Worm (Caenorhabditis elegans) whole organism, L3 larva: Measurements from ENCODE around the gene srbc-75.
"Not testable (repeated sequence)": the region's sequence is repeated elsewhere in the genome, so short reads cannot be mapped to it uniquely, and the experiment has no call there.

Source experiments
- R02D3.7 ChIP-seq: fragments of 150-350 bp; optimal IDR thresholded peaks from 2 replicates; lab custom pipeline; 2014; ENCODE audit warnings: missing biosample characterization, missing genetic modification characterization
- ZK546.5 ChIP-seq: sonication (generic microtip); optimal IDR thresholded peaks from 2 replicates; lab custom pipeline; 2017; ENCODE audit warnings: missing biosample characterization, missing genetic modification characterization
- ama-1 ChIP-seq: fragments of 150-350 bp; optimal IDR thresholded peaks from 2 replicates; lab custom pipeline; 2018
- ceh-16 ChIP-seq: sonication (generic microtip); optimal IDR thresholded peaks from 2 replicates; lab custom pipeline; 2017; ENCODE audit warnings: missing biosample characterization, missing genetic modification characterization
- ceh-9 ChIP-seq: sonication (generic microtip); optimal IDR thresholded peaks from 2 replicates; lab custom pipeline; 2018; ENCODE audit warnings: missing biosample characterization, missing genetic modification characterization
- daf-12 ChIP-seq: fragments of 150-350 bp; optimal IDR thresholded peaks from 2 replicates; lab custom pipeline; 2014; ENCODE audit warnings: missing biosample characterization, missing genetic modification reagents, missing genetic modification characterization
- egl-5 ChIP-seq: fragments of 150-350 bp; optimal IDR thresholded peaks from 2 replicates; lab custom pipeline; 2017; ENCODE audit warnings: missing biosample characterization, missing genetic modification reagents, missing genetic modification characterization, inconsistent platforms
- elt-1 ChIP-seq: fragments of 150-350 bp; optimal IDR thresholded peaks from 2 replicates; lab custom pipeline; 2014; ENCODE audit warnings: missing biosample characterization, missing genetic modification characterization
- elt-2 ChIP-seq: sonication (generic microtip); optimal IDR thresholded peaks from 2 replicates; lab custom pipeline; 2016; ENCODE audit warnings: missing genetic modification reagents, mild to moderate bottlenecking, missing genetic modification characterization, missing compliant biosample characterization
- elt-3 ChIP-seq, 3 experiments: fragments of 150-350 bp in 1 of 3; sonication (generic microtip) in 2 of 3; optimal IDR thresholded peaks; 2 replicates in 2 of 3; 4 replicates in 1 of 3; lab custom pipeline; 2014 to 2017; ENCODE audit warnings: missing biosample characterization in 3 of 3, missing genetic modification characterization in 3 of 3
- eor-1 ChIP-seq, 2 experiments: fragments of 150-350 bp; optimal IDR thresholded peaks; 2 replicates each; lab custom pipeline; 2014 to 2018; ENCODE audit warnings: missing biosample characterization in 2 of 2, missing genetic modification characterization in 2 of 2
- fkh-10 ChIP-seq: sonication (generic microtip); optimal IDR thresholded peaks from 2 replicates; lab custom pipeline; 2017; ENCODE audit warnings: missing biosample characterization, missing genetic modification reagents, missing genetic modification characterization
- fos-1 ChIP-seq: fragments of 150-350 bp; optimal IDR thresholded peaks from 2 replicates; lab custom pipeline; 2014; ENCODE audit warnings: missing biosample characterization, missing genetic modification characterization
- hmg-11 ChIP-seq: sonication (generic microtip); optimal IDR thresholded peaks from 2 replicates; lab custom pipeline; 2016; ENCODE audit warnings: missing genetic modification characterization, missing compliant biosample characterization
- jun-1 ChIP-seq: fragments of 150-350 bp; optimal IDR thresholded peaks from 2 replicates; lab custom pipeline; 2014; ENCODE audit warnings: missing biosample characterization, missing genetic modification reagents, missing genetic modification characterization
- lin-39 ChIP-seq: fragments of 150-350 bp; optimal IDR thresholded peaks from 2 replicates; lab custom pipeline; 2018; ENCODE audit warnings: missing biosample characterization, missing genetic modification reagents, missing genetic modification characterization
- lsy-12 ChIP-seq: sonication (generic microtip); optimal IDR thresholded peaks from 2 replicates; lab custom pipeline; 2016; ENCODE audit warnings: mild to moderate bottlenecking, missing genetic modification characterization, missing compliant biosample characterization
- mdl-1 ChIP-seq: fragments of 150-350 bp; optimal IDR thresholded peaks from 2 replicates; lab custom pipeline; 2014; ENCODE audit warnings: missing biosample characterization, missing genetic modification characterization
- nfya-1 ChIP-seq: sonication (generic microtip); optimal IDR thresholded peaks from 2 replicates; lab custom pipeline; 2017; ENCODE audit warnings: missing genetic modification characterization, mild to moderate bottlenecking, missing compliant biosample characterization, antibody characterized with exemption, moderate library complexity; ENCODE audit not compliant: insufficient read depth
- nhr-11 ChIP-seq: fragments of 150-350 bp; optimal IDR thresholded peaks from 2 replicates; lab custom pipeline; 2014; ENCODE audit warnings: missing biosample characterization, missing genetic modification characterization
- nhr-12 ChIP-seq: fragments of 150-350 bp; optimal IDR thresholded peaks from 2 replicates; lab custom pipeline; 2014; ENCODE audit warnings: missing biosample characterization, missing genetic modification characterization
- nhr-237 ChIP-seq: fragments of 150-350 bp; optimal IDR thresholded peaks from 2 replicates; lab custom pipeline; 2014; ENCODE audit warnings: missing biosample characterization, missing genetic modification characterization
- nhr-28 ChIP-seq: fragments of 150-350 bp; optimal IDR thresholded peaks from 2 replicates; lab custom pipeline; 2014; ENCODE audit warnings: missing biosample characterization, missing genetic modification characterization
- nhr-43 ChIP-seq: sonication (generic microtip); optimal IDR thresholded peaks from 2 replicates; lab custom pipeline; 2016; ENCODE audit warnings: mild to moderate bottlenecking, missing genetic modification characterization, missing compliant biosample characterization; ENCODE audit not compliant: poor library complexity, severe bottlenecking
- nhr-76 ChIP-seq: fragments of 150-350 bp; sonication (generic microtip); optimal IDR thresholded peaks from 5 replicates; lab custom pipeline; 2014; ENCODE audit warnings: missing biosample characterization, missing genetic modification characterization
- nhr-77 ChIP-seq: fragments of 150-350 bp; optimal IDR thresholded peaks from 2 replicates; lab custom pipeline; 2014; ENCODE audit warnings: missing biosample characterization, missing genetic modification characterization
- skn-1 ChIP-seq: fragments of 150-350 bp; optimal IDR thresholded peaks from 2 replicates; lab custom pipeline; 2014; ENCODE audit warnings: missing biosample characterization, missing genetic modification characterization
- snpc-4 ChIP-seq: fragments of 150-350 bp; optimal IDR thresholded peaks from 2 replicates; lab custom pipeline; 2014; ENCODE audit warnings: missing biosample characterization, missing genetic modification characterization
- unc-39 ChIP-seq: sonication (generic microtip); optimal IDR thresholded peaks from 4 replicates; lab custom pipeline; 2017; ENCODE audit warnings: missing biosample characterization, missing genetic modification characterization
- unc-62 ChIP-seq: fragments of 150-350 bp; sonication (generic microtip); optimal IDR thresholded peaks from 4 replicates; lab custom pipeline; 2014; ENCODE audit warnings: missing biosample characterization, missing genetic modification reagents, missing genetic modification characterization
- zag-1 ChIP-seq: fragments of 150-350 bp; optimal IDR thresholded peaks from 2 replicates; lab custom pipeline; 2014; ENCODE audit warnings: missing biosample characterization, missing genetic modification characterization
- ztf-4 ChIP-seq: fragments of 150-350 bp; optimal IDR thresholded peaks from 2 replicates; lab custom pipeline; 2014; ENCODE audit warnings: missing biosample characterization, missing genetic modification characterization

srbc-75 gene

ce11 chrV:15253529-15253928 lies at the start of gene srbc-75:
srbc-75 (plus strand) TSS chrV:15253829.
- no peak for TF ChIP-seq ZK546.5 (tag; lab: Kevin White, UChicago)
- TF ChIP-seq ceh-16 (tag; lab: Kevin White, UChicago) = no peak
- TF ChIP-seq elt-1 (tag; lab: Kevin White, UChicago) = no peak
- TF ChIP-seq fkh-10 (GFP tag; lab: Kevin White, UChicago) = no peak
- no peak for TF ChIP-seq nhr-12 (tag; lab: Kevin White, UChicago)
- no peak for TF ChIP-seq zag-1 (tag; lab: Kevin White, UChicago)
- no peak for TF ChIP-seq nhr-43 (tag; lab: Kevin White, UChicago)

DNA sequence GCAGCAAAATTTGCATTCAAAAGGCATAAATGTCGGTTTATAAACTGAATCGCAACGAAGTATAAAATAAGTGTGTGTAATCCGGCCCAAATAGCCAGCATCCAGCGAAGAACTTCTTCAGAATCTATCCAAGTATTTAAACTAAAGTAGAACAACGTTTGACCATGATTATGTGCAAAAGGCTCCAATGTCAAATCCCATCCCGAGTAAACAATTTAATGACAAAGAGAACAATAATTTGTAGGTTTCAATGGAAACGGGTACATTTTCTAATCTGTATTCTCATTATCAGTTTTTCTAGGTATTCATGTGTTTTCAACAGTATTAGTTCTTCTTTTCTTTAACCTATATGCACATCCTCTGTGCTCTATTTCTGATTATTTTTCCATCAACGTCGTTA lies 45.9 kb upstream of the srbc-75 start, which contains the start of gene C41G6.12:
Gene C41G6.12 (minus strand): TSS at position 101 of the 400 bp plus-strand sequence.
- not testable (repeated sequence) for TF ChIP-seq elt-1, R02D3.7, skn-1 (tag; lab: Kevin White, UChicago)

DNA sequence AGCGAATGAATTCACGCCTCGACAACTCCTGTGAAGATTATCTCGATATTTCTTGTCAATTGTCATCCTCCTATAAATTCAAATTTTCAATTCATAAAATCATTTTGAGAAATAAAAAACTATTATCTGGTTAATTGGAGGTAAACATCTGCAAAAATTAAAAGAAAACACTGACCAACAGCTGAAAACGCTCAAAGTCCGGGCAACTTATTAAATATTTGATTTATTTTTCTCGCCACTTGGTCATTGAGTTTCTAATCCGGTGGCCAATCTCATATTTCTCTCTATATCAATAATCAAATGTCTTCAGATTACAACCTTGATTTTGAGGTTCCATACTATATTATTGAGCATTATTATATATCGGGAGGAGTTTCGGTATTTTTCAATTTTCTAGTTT lies 41.8 kb upstream of the srbc-75 start, which contains the start of gene sri-24:
Gene sri-24 (plus strand): TSS at position 301 of the 400 bp plus-strand sequence.
- TF ChIP-seq elt-3 (tag; optimal IDR thresholded peaks at IDR 0.05; lab: Kevin White, UChicago); egl-5 (tag; lab: Kevin White, UChicago); nhr-237 (tag; lab: Kevin White, UChicago): not testable (repeated sequence)

DNA sequence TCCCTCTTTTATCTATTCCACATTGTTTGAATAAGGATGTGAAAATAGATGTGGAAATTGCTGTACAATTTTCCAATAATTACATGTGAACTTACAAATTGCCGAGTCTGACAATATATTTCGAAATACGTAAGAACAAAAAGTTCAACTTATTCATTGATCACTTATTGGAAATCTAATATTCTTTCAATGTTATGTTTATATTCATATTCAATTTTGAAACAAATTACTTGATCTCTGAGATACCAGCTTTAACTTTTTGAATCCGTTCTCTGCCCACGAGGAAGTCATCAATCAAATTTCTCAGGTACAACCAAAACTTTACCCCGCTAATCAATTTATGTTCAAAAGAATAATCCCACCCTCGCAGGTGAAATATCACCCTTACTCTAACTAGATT lies 38.5 kb upstream of the srbc-75 start, which contains the start of gene sri-26:
Gene sri-26 (plus strand): TSS at position 301 of the 400 bp plus-strand sequence.
- TF ChIP-seq nfya-1; nhr-77 (tag; lab: Kevin White, UChicago); hmg-11 (tag; lab: Kevin White, UChicago): not testable (repeated sequence)

ce11 chrV:15216705-15217104 lies 36.9 kb upstream of the srbc-75 start, which contains the start of gene sri-25:
sri-25 (plus strand) TSS chrV:15217005.
- TF ChIP-seq nhr-237 (tag; lab: Kevin White, UChicago) (no peak), snpc-4 (tag; lab: Kevin White, UChicago) (no peak), daf-12 (tag; lab: Kevin White, UChicago) (no peak), eor-1 (tag; optimal IDR thresholded peaks at IDR 0.05; lab: Kevin White, UChicago) (no peak), lin-39 (tag; lab: Kevin White, UChicago) (no peak), ztf-4 (tag; lab: Kevin White, UChicago) (no peak), jun-1 (tag; lab: Kevin White, UChicago) (no peak), R02D3.7 (tag; lab: Kevin White, UChicago) (no peak), nhr-28 (no peak), nhr-11 (no peak), fos-1 (tag; lab: Kevin White, UChicago) (no peak), ama-1 (lab: Kevin White, UChicago) (no peak)

DNA sequence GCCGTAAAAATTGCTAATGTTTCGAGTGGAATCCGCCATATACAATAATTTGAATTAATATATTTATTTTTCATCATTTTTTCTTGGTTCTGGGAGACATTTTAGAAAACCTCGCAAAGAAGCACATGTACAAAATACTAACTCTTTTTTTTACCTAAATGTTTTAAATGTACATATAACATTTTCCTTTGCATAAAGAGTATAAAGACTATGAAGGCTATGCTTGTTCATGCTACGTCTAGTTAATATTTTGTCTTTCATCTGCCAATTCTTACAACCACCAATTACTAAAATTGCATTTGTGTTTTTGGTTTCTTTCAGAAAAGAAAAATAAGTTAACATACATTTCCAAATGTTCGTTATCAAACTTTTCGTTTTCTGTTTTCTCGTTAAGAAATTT lies 32.3 kb upstream of the srbc-75 start, which contains the start of gene irld-25:
Gene irld-25 (plus strand): TSS at position 301 of the 400 bp plus-strand sequence.
- TF ChIP-seq ceh-16 (tag; lab: Kevin White, UChicago) (no peak), egl-5 (tag; lab: Kevin White, UChicago) (no peak), lsy-12 (no peak), skn-1 (tag; lab: Kevin White, UChicago) (no peak), unc-39 (tag; lab: Kevin White, UChicago) (no peak), hmg-11 (tag; lab: Kevin White, UChicago) (no peak), nhr-43 (tag; lab: Kevin White, UChicago) (no peak), lin-39 (tag; lab: Kevin White, UChicago) (no peak), nhr-76 (tag; lab: Kevin White, UChicago) (no peak), fkh-10 (GFP tag; lab: Kevin White, UChicago) (no peak), mdl-1 (tag; lab: Kevin White, UChicago) (no peak), unc-62 (no peak), elt-1 (tag; lab: Kevin White, UChicago) (no peak), ceh-9 (tag; lab: Kevin White, UChicago) (no peak), elt-2 (tag; lab: Kevin White, UChicago) (no peak), nfya-1 (no peak), nhr-77 (tag; lab: Kevin White, UChicago) (no peak)
- TF ChIP-seq, all 47 proteins: peak for 0
